Worm (Caenorhabditis elegans) whole organism, midembryonic: ENCODE data around the gene srlf-3.

Source experiments
- T22C8.4 ChIP-seq: fragments of 200-800 bp; sonication (Bioruptor generic); IDR thresholded peaks from 2 replicates; pipeline ENCODE4 v1.3.6; 2022; ENCODE audit warnings: missing genetic modification characterization, missing compliant biosample characterization
- cog-1 ChIP-seq: sonication (generic microtip); optimal IDR thresholded peaks from 2 replicates; lab custom pipeline; 2016; ENCODE audit warnings: missing genetic modification characterization, missing compliant biosample characterization
- flt-1 ChIP-seq: fragments of 200-800 bp; sonication (Bioruptor generic); IDR thresholded peaks from 2 replicates; pipeline ENCODE4 v1.3.6; 2022; ENCODE audit warnings: missing genetic modification characterization, missing compliant biosample characterization
- klf-2 ChIP-seq: fragments of 200-800 bp; sonication (Bioruptor generic); conservative IDR thresholded peaks from 2 replicates; pipeline ENCODE4 v1.3.6; 2022; ENCODE audit warnings: missing genetic modification reagents, missing genetic modification characterization, missing compliant biosample characterization
- med-1 ChIP-seq: sonication (generic microtip); optimal IDR thresholded peaks from 2 replicates; lab custom pipeline; 2017; ENCODE audit warnings: missing genetic modification characterization, mild to moderate bottlenecking, missing compliant biosample characterization, antibody characterized with exemption, missing genetic modification reagents; ENCODE audit not compliant: insufficient read depth
- ref-1 ChIP-seq: fragments of 200-800 bp; sonication (Bioruptor generic); conservative IDR thresholded peaks from 2 replicates; pipeline ENCODE4 v1.3.6; 2022; ENCODE audit warnings: missing genetic modification reagents, missing genetic modification characterization, missing compliant biosample characterization
- tab-1 ChIP-seq: fragments of 200-800 bp; sonication (Bioruptor generic); IDR thresholded peaks from 2 replicates; pipeline ENCODE4 v1.3.6; 2022; ENCODE audit warnings: missing genetic modification characterization, missing compliant biosample characterization
- ztf-23 ChIP-seq: fragments of 200-800 bp; sonication (Bioruptor generic); IDR thresholded peaks from 2 replicates; pipeline ENCODE4 v1.3.6; 2022; ENCODE audit warnings: missing genetic modification reagents, missing genetic modification characterization, missing compliant biosample characterization
- ztf-29 ChIP-seq: fragments of 200-800 bp; sonication (Bioruptor generic); IDR thresholded peaks from 2 replicates; pipeline ENCODE4 v1.3.6; 2022; ENCODE audit warnings: missing genetic modification reagents, missing genetic modification characterization, missing compliant biosample characterization

srlf-3 gene

ce11 chrIV:8506034-8506433, 18.8 kb downstream of the srlf-3 start:
- TF ChIP-seq klf-2 (no peak), ztf-29 (GFP tag; lab: Robert Waterston, UW) (no peak), T22C8.4 (no peak), cog-1 (no peak), med-1 (GFP tag; lab: Kevin White, UChicago) (no peak), tab-1 (GFP tag; lab: Robert Waterston, UW) (no peak), flt-1 (GFP tag; lab: Robert Waterston, UW) (no peak), ztf-23 (no peak), ref-1 (GFP tag; lab: Robert Waterston, UW) (no peak)

- TF ChIP-seq tab-1 (GFP tag; lab: Robert Waterston, UW): no peak
- no peak for TF ChIP-seq med-1 (GFP tag; lab: Kevin White, UChicago)
- TF ChIP-seq flt-1 (GFP tag; lab: Robert Waterston, UW): no peak
- no peak for TF ChIP-seq T22C8.4
- no peak for TF ChIP-seq ztf-23
- TF ChIP-seq klf-2: no peak
- TF ChIP-seq ztf-29 (GFP tag; lab: Robert Waterston, UW): no peak
- no peak for TF ChIP-seq ref-1 (GFP tag; lab: Robert Waterston, UW)
- TF ChIP-seq cog-1: no peak
These were observed 23.3 kb downstream of the srlf-3 start, which contains the start of gene tag-77 for ce11 chrIV:8510534-8510933. Gene tag-77, minus strand, starts transcription at chrIV:8510548.

ce11 chrIV:8511056-8511455, 23.8 kb downstream of the srlf-3 start, which contains the start of gene mes-6:
Gene mes-6, plus strand, starts transcription at chrIV:8511284.
- TF ChIP-seq med-1 (GFP tag; lab: Kevin White, UChicago) (no peak), cog-1 (no peak), klf-2 (no peak), T22C8.4 (no peak), flt-1 (GFP tag; lab: Robert Waterston, UW) (no peak), ref-1 (GFP tag; lab: Robert Waterston, UW) (no peak), ztf-23 (no peak)

- no peak for TF ChIP-seq klf-2
- no peak for TF ChIP-seq T22C8.4
- TF ChIP-seq flt-1 (GFP tag; lab: Robert Waterston, UW): no peak
- TF ChIP-seq cog-1: no peak
- no peak for TF ChIP-seq ztf-29 (GFP tag; lab: Robert Waterston, UW)
- no peak for TF ChIP-seq tab-1 (GFP tag; lab: Robert Waterston, UW)
- TF ChIP-seq ztf-23: no peak
- TF ChIP-seq ref-1 (GFP tag; lab: Robert Waterston, UW): no peak
- no peak for TF ChIP-seq med-1 (GFP tag; lab: Kevin White, UChicago)
These were observed 25.4 kb downstream of the srlf-3 start, which contains the start of gene C09G4.4 for ce11 chrIV:8512679-8513078. Gene C09G4.4, plus strand, starts transcription at chrIV:8512979.

- TF ChIP-seq med-1 (GFP tag; lab: Kevin White, UChicago): no peak
- no peak for TF ChIP-seq T22C8.4
- no peak for TF ChIP-seq ztf-29 (GFP tag; lab: Robert Waterston, UW)
- TF ChIP-seq tab-1 (GFP tag; lab: Robert Waterston, UW): no peak
- no peak for TF ChIP-seq ref-1 (GFP tag; lab: Robert Waterston, UW)
- no peak for TF ChIP-seq klf-2
- no peak for TF ChIP-seq ztf-23
- no peak for TF ChIP-seq flt-1 (GFP tag; lab: Robert Waterston, UW)
- no peak for TF ChIP-seq cog-1
These were observed 26.3 kb downstream of the srlf-3 start, which contains the start of gene cks-1 for ce11 chrIV:8513619-8514018. Gene cks-1, plus strand, starts transcription at chrIV:8513919.

- TF ChIP-seq med-1 (GFP tag; lab: Kevin White, UChicago): no peak
- no peak for TF ChIP-seq cog-1
- TF ChIP-seq T22C8.4: no peak
- no peak for TF ChIP-seq ref-1 (GFP tag; lab: Robert Waterston, UW)
- TF ChIP-seq ztf-23: no peak
- TF ChIP-seq tab-1 (GFP tag; lab: Robert Waterston, UW): no peak
- TF ChIP-seq ztf-29 (GFP tag; lab: Robert Waterston, UW): no peak
- no peak for TF ChIP-seq klf-2
- no peak for TF ChIP-seq flt-1 (GFP tag; lab: Robert Waterston, UW)
These were observed 27.3 kb downstream of the srlf-3 start for ce11 chrIV:8514546-8514945.

ce11 chrIV:8519949-8520348, 32.7 kb downstream of the srlf-3 start:
- TF ChIP-seq klf-2: no peak
- no peak for TF ChIP-seq cog-1
- no peak for TF ChIP-seq ref-1 (GFP tag; lab: Robert Waterston, UW)
- TF ChIP-seq T22C8.4: no peak
- no peak for TF ChIP-seq ztf-29 (GFP tag; lab: Robert Waterston, UW)
- no peak for TF ChIP-seq flt-1 (GFP tag; lab: Robert Waterston, UW)
- TF ChIP-seq tab-1 (GFP tag; lab: Robert Waterston, UW): no peak

ce11 chrIV:8520594-8520993, 33.3 kb downstream of the srlf-3 start, which contains the start of gene pkg-2:
Gene pkg-2, plus strand, starts transcription at chrIV:8520894.
- TF ChIP-seq med-1 (GFP tag; lab: Kevin White, UChicago) (no peak), ref-1 (GFP tag; lab: Robert Waterston, UW) (no peak), flt-1 (GFP tag; lab: Robert Waterston, UW) (no peak)

- TF ChIP-seq tab-1 (GFP tag; lab: Robert Waterston, UW) (no peak), cog-1 (no peak), ref-1 (GFP tag; lab: Robert Waterston, UW) (no peak)
These were observed 36.7 kb downstream of the srlf-3 start for ce11 chrIV:8523981-8524380.

ce11 chrIV:8526050-8526449, 38.8 kb downstream of the srlf-3 start:
- no peak for TF ChIP-seq ztf-23
- no peak for TF ChIP-seq flt-1 (GFP tag; lab: Robert Waterston, UW)
- TF ChIP-seq klf-2: no peak
- TF ChIP-seq ref-1 (GFP tag; lab: Robert Waterston, UW): no peak
- no peak for TF ChIP-seq ztf-29 (GFP tag; lab: Robert Waterston, UW)
- TF ChIP-seq T22C8.4: no peak
- TF ChIP-seq cog-1: no peak
- no peak for TF ChIP-seq med-1 (GFP tag; lab: Kevin White, UChicago)
- no peak for TF ChIP-seq tab-1 (GFP tag; lab: Robert Waterston, UW)
